Fruit fly (Drosophila melanogaster): ENCODE measurements around the gene Mhcl.

dm6 chr3R:16115861-16116260 lies 17.3 kb upstream of the Mhcl start, which contains the start of gene Sb:
- TF ChIP-seq CG8478 (optimal IDR thresholded peaks at IDR 0.05) (no peak), Aef1 (GFP tag; IDR thresholded peaks at IDR 0.05) (no peak), CG10462 (GFP tag; optimal IDR thresholded peaks at IDR 0.05) (no peak), ftz-f1 (GFP tag; optimal IDR thresholded peaks at IDR 0.05) (no peak), prd (optimal IDR thresholded peaks at IDR 0.05) (no peak), prd (GFP tag; IDR thresholded peaks at IDR 0.05) (no peak), CG31224 (GFP tag; IDR thresholded peaks at IDR 0.05) (no peak), CG10321 (GFP tag; IDR thresholded peaks at IDR 0.05) (no peak), bowl (GFP tag; IDR thresholded peaks at IDR 0.05) (no peak)
